Worm (Caenorhabditis elegans) whole organism, mixed stage, embryonic: Measurements from ENCODE around the gene C08E8.2.

Source experiments
- bed-3 ChIP-seq: fragments of 200-800 bp; sonication (Bioruptor generic); optimal IDR thresholded peaks from 3 replicates; lab custom pipeline; 2018; ENCODE audit warnings: mild to moderate bottlenecking, missing genetic modification characterization, moderate library complexity, missing compliant biosample characterization
- blmp-1 ChIP-seq: fragments of 150-350 bp; optimal IDR thresholded peaks from 2 replicates; lab custom pipeline; 2014; ENCODE audit warnings: missing biosample characterization, missing genetic modification characterization
- ces-1 ChIP-seq: fragments of 150-350 bp; optimal IDR thresholded peaks from 2 replicates; lab custom pipeline; 2014; ENCODE audit warnings: missing biosample characterization, missing genetic modification reagents, missing genetic modification characterization
- cnd-1 ChIP-seq: fragments of 200-800 bp; sonication (Bioruptor generic); optimal IDR thresholded peaks from 2 replicates; lab custom pipeline; 2018; ENCODE audit warnings: mild to moderate bottlenecking, missing genetic modification characterization, missing compliant biosample characterization
- elt-3 ChIP-seq: fragments of 150-350 bp; optimal IDR thresholded peaks from 2 replicates; lab custom pipeline; 2014; ENCODE audit warnings: missing biosample characterization, missing genetic modification characterization
- flh-1 ChIP-seq: fragments of 200-800 bp; sonication (Bioruptor generic); optimal IDR thresholded peaks from 2 replicates; lab custom pipeline; 2018; ENCODE audit warnings: mild to moderate bottlenecking, missing genetic modification characterization, moderate library complexity, missing compliant biosample characterization
- lin-13 ChIP-seq: fragments of 150-350 bp; optimal IDR thresholded peaks from 2 replicates; lab custom pipeline; 2014; ENCODE audit warnings: missing biosample characterization, missing genetic modification characterization
- nhr-12 ChIP-seq: fragments of 150-350 bp; optimal IDR thresholded peaks from 2 replicates; lab custom pipeline; 2014; ENCODE audit warnings: missing biosample characterization, missing genetic modification characterization
- sem-2 ChIP-seq: fragments of 200-800 bp; sonication (Bioruptor generic); optimal IDR thresholded peaks from 2 replicates; lab custom pipeline; 2018; ENCODE audit warnings: mild to moderate bottlenecking, missing genetic modification characterization, missing compliant biosample characterization
- snpc-4 ChIP-seq: fragments of 150-350 bp; optimal IDR thresholded peaks from 2 replicates; lab custom pipeline; 2014; ENCODE audit warnings: missing biosample characterization, missing genetic modification characterization
- unc-39 ChIP-seq: fragments of 150-350 bp; optimal IDR thresholded peaks from 2 replicates; lab custom pipeline; 2014; ENCODE audit warnings: missing biosample characterization, missing genetic modification characterization
- unc-62 ChIP-seq: fragments of 150-350 bp; optimal IDR thresholded peaks from 2 replicates; lab custom pipeline; 2014; ENCODE audit warnings: missing biosample characterization, missing genetic modification reagents, missing genetic modification characterization
- ztf-11 ChIP-seq: fragments of 150-350 bp; optimal IDR thresholded peaks from 2 replicates; lab custom pipeline; 2014; ENCODE audit warnings: missing biosample characterization, missing genetic modification characterization

- no peak for TF ChIP-seq snpc-4 (tag; lab: Kevin White, UChicago)
- no peak for TF ChIP-seq ces-1 (GFP tag; lab: Kevin White, UChicago)
- no peak for TF ChIP-seq unc-62 (GFP tag; lab: Kevin White, UChicago)
- no peak for TF ChIP-seq ztf-11
- TF ChIP-seq lin-13 (tag; lab: Kevin White, UChicago), result no peak
- TF ChIP-seq blmp-1, result no peak
- TF ChIP-seq unc-39 (tag; lab: Kevin White, UChicago), result no peak
- TF ChIP-seq elt-3 (tag; lab: Kevin White, UChicago), result no peak
- no peak for TF ChIP-seq nhr-12
- no peak for TF ChIP-seq flh-1 (GFP tag; lab: Kevin White, UChicago)
- no peak for TF ChIP-seq bed-3 (GFP tag; lab: Kevin White, UChicago)
- TF ChIP-seq cnd-1, result no peak
- TF ChIP-seq sem-2 (GFP tag; lab: Kevin White, UChicago), result no peak
Measured at ce11 chrV:18337643-18338042, 18.0 kb downstream of the C08E8.2 start.
